Fruit fly (Drosophila melanogaster): ENCODE data around the gene CG8003.
A peak's percentile ranks its signal among the peaks of the same experiment; 100 is the strongest.

CG8003 gene

dm6 chr3L:10680728-10681306 lies 19.5 kb downstream of the CG8003 start (continued):
- TF ChIP-seq tx (GFP tag; optimal IDR thresholded peaks at IDR 0.05) (no peak), gcm (GFP tag; optimal IDR thresholded peaks at IDR 0.05) (peak; percentile 2), bigmax (GFP tag; optimal IDR thresholded peaks at IDR 0.05) (no peak), Pdp1 (GFP tag; optimal IDR thresholded peaks at IDR 0.05) (no peak), Doc2 (GFP tag; IDR thresholded peaks at IDR 0.05) (no peak), trem (tag; optimal IDR thresholded peaks at IDR 0.05) (no peak), CG1024 (GFP tag; IDR thresholded peaks at IDR 0.05) (no peak), CG4854 (GFP tag; optimal IDR thresholded peaks at IDR 0.05) (no peak), CG18599 (GFP tag; optimal IDR thresholded peaks at IDR 0.05) (no peak), CG8478 (optimal IDR thresholded peaks at IDR 0.05) (no peak), CG13624 (GFP tag; optimal IDR thresholded peaks at IDR 0.05) (no peak), pb (GFP tag; optimal IDR thresholded peaks at IDR 0.05) (no peak), CG10147 (GFP tag; optimal IDR thresholded peaks at IDR 0.05) (no peak), chm (GFP tag; IDR thresholded peaks at IDR 0.05) (no peak), CG3847 (GFP tag; IDR thresholded peaks at IDR 0.05) (0 out of 2 replicates have a peak, but pooled peaks have one; percentile 30), NC2α (GFP tag; optimal IDR thresholded peaks at IDR 0.05) (no peak), slou (GFP tag; optimal IDR thresholded peaks at IDR 0.05) (no peak), maf-S (GFP tag; optimal IDR thresholded peaks at IDR 0.05) (no peak), sens (GFP tag) (peak; percentile 55), CG1832 (GFP tag; optimal IDR thresholded peaks at IDR 0.05) (peak; percentile 12), caup (GFP tag; optimal IDR thresholded peaks at IDR 0.05; ENCODE audit: severe bottlenecking) (no peak), E2f1 (GFP tag; IDR thresholded peaks at IDR 0.05) (no peak), CG7556 (GFP tag; optimal IDR thresholded peaks at IDR 0.05) (no peak), CkIIα-i1 (GFP tag; IDR thresholded peaks at IDR 0.05) (no peak), CG11560 (tag; IDR thresholded peaks at IDR 0.05) (no peak), CG10209 (GFP tag; optimal IDR thresholded peaks at IDR 0.05) (no peak), CG18764 (GFP tag; optimal IDR thresholded peaks at IDR 0.05) (no peak), crol (GFP tag; IDR thresholded peaks at IDR 0.05) (peak; percentile 99), sens-2 (GFP tag; IDR thresholded peaks at IDR 0.05) (no peak), Trl (optimal IDR thresholded peaks at IDR 0.05) (peak; percentile 48 to 77), Trl (GFP tag; optimal IDR thresholded peaks at IDR 0.05) (no peak), CG9932 (GFP tag; IDR thresholded peaks at IDR 0.05) (0 out of 2 replicates have a peak, but pooled peaks have one; percentile 18), CG17359 (tag; optimal IDR thresholded peaks at IDR 0.05) (no peak), CG15514 (GFP tag; optimal IDR thresholded peaks at IDR 0.05) (peak; percentile 35), Abd-B (GFP tag; optimal IDR thresholded peaks at IDR 0.05) (no peak), Hmx (GFP tag; optimal IDR thresholded peaks at IDR 0.05) (no peak), CG4730 (GFP tag; IDR thresholded peaks at IDR 0.05) (no peak), zen2 (GFP tag; IDR thresholded peaks at IDR 0.05; ENCODE audit: partially characterized antibody) (no peak), ash1 (GFP tag; optimal IDR thresholded peaks at IDR 0.05) (peak; percentile 35), Lpt (GFP tag; optimal IDR thresholded peaks at IDR 0.05) (no peak), ATbp (GFP tag; optimal IDR thresholded peaks at IDR 0.05) (no peak), tgo (GFP tag; IDR thresholded peaks at IDR 0.05) (no peak), B-H2 (GFP tag; optimal IDR thresholded peaks at IDR 0.05) (no peak), tap (tag; optimal IDR thresholded peaks at IDR 0.05) (no peak), H2.0 (GFP tag; IDR thresholded peaks at IDR 0.05) (peak; percentile 10; the same call in 1 of the 2 replicates), pum (GFP tag; optimal IDR thresholded peaks at IDR 0.05) (no peak), Eip74EF (GFP tag; optimal IDR thresholded peaks at IDR 0.05) (no peak), dmrt99B (tag; optimal IDR thresholded peaks at IDR 0.05) (no peak), CG30403 (GFP tag; optimal IDR thresholded peaks at IDR 0.05) (no peak), stc (GFP tag; IDR thresholded peaks at IDR 0.05) (peak; percentile 54), fru (optimal IDR thresholded peaks at IDR 0.05) (no peak), scrt (GFP tag; optimal IDR thresholded peaks at IDR 0.05) (no peak)

Data from whole organism, embryonic.